Worm (Caenorhabditis elegans) whole organism, L3 larva: ENCODE results near the gene F38B6.6.

ENCODE experiments used
- R02D3.7 ChIP-seq: fragments of 150-350 bp; optimal IDR thresholded peaks from 2 replicates; lab custom pipeline; 2014; ENCODE audit warnings: missing biosample characterization, missing genetic modification characterization
- ZK546.5 ChIP-seq: sonication (generic microtip); optimal IDR thresholded peaks from 2 replicates; lab custom pipeline; 2017; ENCODE audit warnings: missing biosample characterization, missing genetic modification characterization
- aly-2 ChIP-seq: fragments of 150-350 bp; optimal IDR thresholded peaks from 2 replicates; lab custom pipeline; 2014; ENCODE audit warnings: missing biosample characterization, missing genetic modification characterization
- ama-1 ChIP-seq: fragments of 150-350 bp; optimal IDR thresholded peaks from 2 replicates; lab custom pipeline; 2018
- ceh-16 ChIP-seq: sonication (generic microtip); optimal IDR thresholded peaks from 2 replicates; lab custom pipeline; 2017; ENCODE audit warnings: missing biosample characterization, missing genetic modification characterization
- ceh-28 ChIP-seq: fragments of 150-350 bp; optimal IDR thresholded peaks from 2 replicates; lab custom pipeline; 2014; ENCODE audit warnings: missing biosample characterization, missing genetic modification reagents, missing genetic modification characterization
- ceh-82 ChIP-seq: fragments of 150-350 bp; optimal IDR thresholded peaks from 2 replicates; lab custom pipeline; 2014; ENCODE audit warnings: missing biosample characterization, missing genetic modification characterization
- ceh-9 ChIP-seq: sonication (generic microtip); optimal IDR thresholded peaks from 2 replicates; lab custom pipeline; 2018; ENCODE audit warnings: missing biosample characterization, missing genetic modification characterization
- daf-12 ChIP-seq: fragments of 150-350 bp; optimal IDR thresholded peaks from 2 replicates; lab custom pipeline; 2014; ENCODE audit warnings: missing biosample characterization, missing genetic modification reagents, missing genetic modification characterization
- egl-27 ChIP-seq: sonication (generic microtip); optimal IDR thresholded peaks from 4 replicates; lab custom pipeline; 2017; ENCODE audit warnings: missing biosample characterization, missing genetic modification reagents, missing genetic modification characterization
- egl-5 ChIP-seq: fragments of 150-350 bp; optimal IDR thresholded peaks from 2 replicates; lab custom pipeline; 2017; ENCODE audit warnings: missing biosample characterization, missing genetic modification reagents, missing genetic modification characterization, inconsistent platforms
- elt-1 ChIP-seq: fragments of 150-350 bp; optimal IDR thresholded peaks from 2 replicates; lab custom pipeline; 2014; ENCODE audit warnings: missing biosample characterization, missing genetic modification characterization
- elt-2 ChIP-seq: sonication (generic microtip); optimal IDR thresholded peaks from 2 replicates; lab custom pipeline; 2016; ENCODE audit warnings: missing genetic modification reagents, mild to moderate bottlenecking, missing genetic modification characterization, missing compliant biosample characterization
- elt-3 ChIP-seq, 3 experiments: fragments of 150-350 bp in 1 of 3; sonication (generic microtip) in 2 of 3; optimal IDR thresholded peaks; 2 replicates in 2 of 3; 4 replicates in 1 of 3; lab custom pipeline; 2014 to 2017; ENCODE audit warnings: missing biosample characterization in 3 of 3, missing genetic modification characterization in 3 of 3
- eor-1 ChIP-seq, 2 experiments: fragments of 150-350 bp; optimal IDR thresholded peaks; 2 replicates each; lab custom pipeline; 2014 to 2018; ENCODE audit warnings: missing biosample characterization in 2 of 2, missing genetic modification characterization in 2 of 2
- fkh-10 ChIP-seq: sonication (generic microtip); optimal IDR thresholded peaks from 2 replicates; lab custom pipeline; 2017; ENCODE audit warnings: missing biosample characterization, missing genetic modification reagents, missing genetic modification characterization
- fkh-2 ChIP-seq: fragments of 150-350 bp; optimal IDR thresholded peaks from 2 replicates; lab custom pipeline; 2014; ENCODE audit warnings: missing biosample characterization, missing genetic modification reagents, missing genetic modification characterization
- fos-1 ChIP-seq: fragments of 150-350 bp; optimal IDR thresholded peaks from 2 replicates; lab custom pipeline; 2014; ENCODE audit warnings: missing biosample characterization, missing genetic modification characterization
- hmg-11 ChIP-seq: sonication (generic microtip); optimal IDR thresholded peaks from 2 replicates; lab custom pipeline; 2016; ENCODE audit warnings: missing genetic modification characterization, missing compliant biosample characterization
- jun-1 ChIP-seq: fragments of 150-350 bp; optimal IDR thresholded peaks from 2 replicates; lab custom pipeline; 2014; ENCODE audit warnings: missing biosample characterization, missing genetic modification reagents, missing genetic modification characterization
- lin-15B ChIP-seq: fragments of 150-350 bp; optimal IDR thresholded peaks from 2 replicates; lab custom pipeline; 2014; ENCODE audit warnings: missing biosample characterization, missing genetic modification characterization
- lin-39 ChIP-seq: fragments of 150-350 bp; optimal IDR thresholded peaks from 2 replicates; lab custom pipeline; 2018; ENCODE audit warnings: missing biosample characterization, missing genetic modification reagents, missing genetic modification characterization
- lsy-12 ChIP-seq: sonication (generic microtip); optimal IDR thresholded peaks from 2 replicates; lab custom pipeline; 2016; ENCODE audit warnings: mild to moderate bottlenecking, missing genetic modification characterization, missing compliant biosample characterization
- mdl-1 ChIP-seq: fragments of 150-350 bp; optimal IDR thresholded peaks from 2 replicates; lab custom pipeline; 2014; ENCODE audit warnings: missing biosample characterization, missing genetic modification characterization
- mml-1 ChIP-seq: fragments of 150-350 bp; sonication (generic microtip); optimal IDR thresholded peaks from 3 replicates; lab custom pipeline; 2014; ENCODE audit warnings: missing biosample characterization, missing genetic modification characterization
- nfya-1 ChIP-seq: sonication (generic microtip); optimal IDR thresholded peaks from 2 replicates; lab custom pipeline; 2017; ENCODE audit warnings: missing genetic modification characterization, mild to moderate bottlenecking, missing compliant biosample characterization, antibody characterized with exemption, moderate library complexity; ENCODE audit not compliant: insufficient read depth
- nhr-11 ChIP-seq: fragments of 150-350 bp; optimal IDR thresholded peaks from 2 replicates; lab custom pipeline; 2014; ENCODE audit warnings: missing biosample characterization, missing genetic modification characterization
- nhr-12 ChIP-seq: fragments of 150-350 bp; optimal IDR thresholded peaks from 2 replicates; lab custom pipeline; 2014; ENCODE audit warnings: missing biosample characterization, missing genetic modification characterization
- nhr-23 ChIP-seq: fragments of 150-350 bp; optimal IDR thresholded peaks from 2 replicates; lab custom pipeline; 2014; ENCODE audit warnings: missing biosample characterization, missing genetic modification reagents, missing genetic modification characterization
- nhr-237 ChIP-seq: fragments of 150-350 bp; optimal IDR thresholded peaks from 2 replicates; lab custom pipeline; 2014; ENCODE audit warnings: missing biosample characterization, missing genetic modification characterization
- nhr-25 ChIP-seq: sonication (generic microtip); optimal IDR thresholded peaks from 2 replicates; lab custom pipeline; 2017; ENCODE audit warnings: missing biosample characterization, missing genetic modification characterization
- nhr-28 ChIP-seq: fragments of 150-350 bp; optimal IDR thresholded peaks from 2 replicates; lab custom pipeline; 2014; ENCODE audit warnings: missing biosample characterization, missing genetic modification characterization
- nhr-43 ChIP-seq: sonication (generic microtip); optimal IDR thresholded peaks from 2 replicates; lab custom pipeline; 2016; ENCODE audit warnings: mild to moderate bottlenecking, missing genetic modification characterization, missing compliant biosample characterization; ENCODE audit not compliant: poor library complexity, severe bottlenecking
- nhr-67 ChIP-seq: fragments of 150-350 bp; optimal IDR thresholded peaks from 2 replicates; lab custom pipeline; 2014; ENCODE audit warnings: missing biosample characterization, missing genetic modification characterization
- nhr-76 ChIP-seq: fragments of 150-350 bp; sonication (generic microtip); optimal IDR thresholded peaks from 5 replicates; lab custom pipeline; 2014; ENCODE audit warnings: missing biosample characterization, missing genetic modification characterization
- nhr-77 ChIP-seq: fragments of 150-350 bp; optimal IDR thresholded peaks from 2 replicates; lab custom pipeline; 2014; ENCODE audit warnings: missing biosample characterization, missing genetic modification characterization
- pha-4 ChIP-seq: fragments of 150-350 bp; optimal IDR thresholded peaks from 2 replicates; lab custom pipeline; 2014; ENCODE audit warnings: missing biosample characterization, missing genetic modification reagents, missing genetic modification characterization
- pqm-1 ChIP-seq: fragments of 150-350 bp; optimal IDR thresholded peaks from 2 replicates; lab custom pipeline; 2017; ENCODE audit warnings: missing biosample characterization, missing genetic modification characterization, inconsistent platforms
- sea-2 ChIP-seq: fragments of 150-350 bp; sonication (generic microtip); optimal IDR thresholded peaks from 4 replicates; lab custom pipeline; 2014; ENCODE audit warnings: missing biosample characterization, missing genetic modification reagents, missing genetic modification characterization
- skn-1 ChIP-seq: fragments of 150-350 bp; optimal IDR thresholded peaks from 2 replicates; lab custom pipeline; 2014; ENCODE audit warnings: missing biosample characterization, missing genetic modification characterization
- snpc-4 ChIP-seq: fragments of 150-350 bp; optimal IDR thresholded peaks from 2 replicates; lab custom pipeline; 2014; ENCODE audit warnings: missing biosample characterization, missing genetic modification characterization
- tbx-2 ChIP-seq: sonication (generic microtip); optimal IDR thresholded peaks from 2 replicates; lab custom pipeline; 2016; ENCODE audit warnings: mild to moderate bottlenecking, missing genetic modification characterization, missing compliant biosample characterization
- unc-39 ChIP-seq: sonication (generic microtip); optimal IDR thresholded peaks from 4 replicates; lab custom pipeline; 2017; ENCODE audit warnings: missing biosample characterization, missing genetic modification characterization
- unc-62 ChIP-seq: fragments of 150-350 bp; sonication (generic microtip); optimal IDR thresholded peaks from 4 replicates; lab custom pipeline; 2014; ENCODE audit warnings: missing biosample characterization, missing genetic modification reagents, missing genetic modification characterization
- zag-1 ChIP-seq: fragments of 150-350 bp; optimal IDR thresholded peaks from 2 replicates; lab custom pipeline; 2014; ENCODE audit warnings: missing biosample characterization, missing genetic modification characterization
- ztf-11 ChIP-seq: fragments of 150-350 bp; optimal IDR thresholded peaks from 2 replicates; lab custom pipeline; 2014; ENCODE audit warnings: missing biosample characterization, missing genetic modification characterization
- ztf-4 ChIP-seq: fragments of 150-350 bp; optimal IDR thresholded peaks from 2 replicates; lab custom pipeline; 2014; ENCODE audit warnings: missing biosample characterization, missing genetic modification characterization

Gene F38B6.6

DNA sequence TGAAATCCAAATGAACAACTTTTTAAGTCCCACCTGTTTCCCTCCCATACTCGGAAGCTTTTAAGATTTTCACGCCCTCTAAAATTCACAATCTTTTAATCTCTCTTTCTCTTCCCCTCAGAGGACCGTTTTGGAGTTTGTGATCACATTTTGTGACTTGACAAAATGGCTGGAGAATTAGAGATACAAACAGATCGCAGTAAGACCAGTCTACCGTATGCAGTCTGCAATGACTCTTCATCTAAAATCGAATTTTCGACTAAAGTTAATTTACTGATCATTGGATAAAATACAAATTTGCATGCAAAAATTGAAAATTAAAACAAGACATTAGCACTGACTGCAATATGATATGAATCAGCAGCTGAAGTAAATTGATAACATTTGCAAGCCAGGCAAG lies 48.4 kb downstream of the F38B6.6 start:
- TF ChIP-seq nhr-25 (peak; percentile 55), nfya-1 (tag; lab: Kevin White, UChicago) (peak; percentile 18), snpc-4 (tag; lab: Kevin White, UChicago) (no peak), nhr-67 (tag; lab: Kevin White, UChicago) (no peak), elt-2 (peak; percentile 29), egl-27 (tag; lab: Kevin White, UChicago) (no peak), skn-1 (tag; lab: Kevin White, UChicago) (no peak), nhr-43 (no peak), pha-4 (tag; lab: Kevin White, UChicago) (no peak), zag-1 (no peak)
- TF ChIP-seq, all 47 proteins: peak for 3

DNA sequence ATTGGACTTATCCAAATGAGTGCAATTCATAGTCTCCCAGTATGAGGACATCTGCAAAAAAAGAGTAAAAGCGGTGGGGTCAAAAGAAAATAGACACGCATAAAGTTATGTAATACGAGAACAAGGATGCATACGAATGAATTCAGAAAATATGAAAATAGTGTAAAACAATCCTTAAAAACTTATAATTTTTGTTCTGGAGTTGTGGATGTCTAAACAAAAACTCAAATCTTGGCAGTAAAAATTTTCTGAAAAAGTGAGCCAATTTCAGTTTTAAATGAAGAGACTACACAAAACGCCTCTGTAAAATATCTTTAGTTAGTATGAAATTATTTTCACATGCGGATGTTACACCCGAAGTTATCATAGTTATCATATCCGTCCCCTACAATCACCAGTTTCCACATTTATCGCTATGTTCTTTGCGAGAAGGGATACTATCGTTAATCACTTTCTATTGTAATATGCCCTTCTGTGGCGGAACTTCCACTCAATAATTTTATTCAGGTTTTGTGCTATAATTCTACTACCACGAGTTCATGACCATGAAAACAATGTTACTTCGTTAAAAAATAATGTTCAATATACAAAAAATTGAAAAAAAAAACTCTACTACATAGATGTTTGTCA lies 49.2 kb downstream of the F38B6.6 start, which contains the start of gene nhr-120:
TSS of gene nhr-120 (minus strand) at position 51 of the 630 bp plus-strand sequence.
- TF ChIP-seq nhr-25 (peak; percentile 17), unc-39 (no peak)
- TF ChIP-seq, all 47 proteins: peak for 1

DNA sequence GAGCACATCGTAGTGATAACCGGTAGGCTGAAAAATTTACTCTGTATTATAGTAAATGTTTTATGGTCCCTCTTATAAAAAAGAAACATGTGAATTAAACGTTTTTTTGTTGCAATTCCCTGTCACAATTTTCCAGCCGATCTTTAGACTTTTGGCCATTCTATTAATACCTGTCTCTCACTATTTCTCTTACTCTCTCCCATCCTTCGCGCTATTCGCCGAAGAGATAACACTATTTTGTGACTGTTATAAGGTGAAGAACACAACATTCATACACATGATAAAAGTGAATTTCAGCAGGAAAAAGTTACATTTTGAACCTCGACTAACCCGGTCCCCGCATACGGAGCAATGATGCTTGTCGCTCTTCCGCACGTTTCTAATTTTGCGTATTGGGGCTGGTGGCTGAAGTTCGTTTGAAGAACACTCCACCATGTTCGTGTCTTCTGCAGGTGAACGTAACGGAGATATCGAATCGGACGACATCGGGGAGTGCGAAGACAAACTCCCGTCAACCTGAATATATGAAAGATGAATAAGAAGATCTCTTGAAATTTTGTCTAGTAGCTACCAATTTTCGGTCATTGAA lies 50.8 kb downstream of the F38B6.6 start:
- TF ChIP-seq ceh-82 (no peak), daf-12 (tag; lab: Kevin White, UChicago) (no peak), nhr-12 (tag; lab: Kevin White, UChicago) (no peak), tbx-2 (tag; lab: Kevin White, UChicago) (no peak), elt-2 (peak; percentile 73), pqm-1 (tag; lab: Kevin White, UChicago) (peak; percentile 70), hmg-11 (tag; lab: Kevin White, UChicago) (no peak), nhr-77 (tag; lab: Kevin White, UChicago) (no peak), fkh-2 (no peak), nhr-28 (tag; lab: Kevin White, UChicago) (no peak), pha-4 (tag; lab: Kevin White, UChicago) (no peak), eor-1 (tag; optimal IDR thresholded peaks at IDR 0.05; lab: Kevin White, UChicago) (no peak), ztf-11 (tag; lab: Kevin White, UChicago) (no peak), elt-1 (tag; lab: Kevin White, UChicago) (no peak), sea-2 (no peak), ceh-9 (no peak), ceh-28 (peak; percentile 32), lin-15B (tag; lab: Kevin White, UChicago) (no peak), egl-5 (tag; lab: Kevin White, UChicago) (no peak), skn-1 (tag; lab: Kevin White, UChicago) (no peak), lsy-12 (tag; lab: Kevin White, UChicago) (no peak), mml-1 (tag; lab: Kevin White, UChicago) (no peak), nhr-11 (tag; lab: Kevin White, UChicago) (no peak), zag-1 (no peak), aly-2 (tag; lab: Kevin White, UChicago) (no peak), ZK546.5 (no peak), fos-1 (tag; lab: Kevin White, UChicago) (no peak), elt-3 (tag; optimal IDR thresholded peaks at IDR 0.05; lab: Kevin White, UChicago) (no peak), mdl-1 (tag; lab: Kevin White, UChicago) (no peak), snpc-4 (tag; lab: Kevin White, UChicago) (no peak), nhr-67 (tag; lab: Kevin White, UChicago) (no peak), ama-1 (lab: Kevin White, UChicago) (no peak), R02D3.7 (tag; lab: Kevin White, UChicago) (no peak), lin-39 (tag; lab: Kevin White, UChicago) (no peak), fkh-10 (GFP tag; lab: Kevin White, UChicago) (no peak), nfya-1 (tag; lab: Kevin White, UChicago) (peak; percentile 16), nhr-237 (tag; lab: Kevin White, UChicago) (no peak), nhr-43 (peak; percentile 62), ceh-16 (tag; lab: Kevin White, UChicago) (no peak), nhr-76 (tag; lab: Kevin White, UChicago) (no peak), nhr-23 (peak; percentile 67), unc-62 (GFP tag; lab: Kevin White, UChicago) (no peak), unc-39 (no peak), jun-1 (peak; percentile 40), egl-27 (tag; lab: Kevin White, UChicago) (no peak), nhr-25 (peak; percentile 75), ztf-4 (tag; lab: Kevin White, UChicago) (no peak)
